Worm (Caenorhabditis elegans) whole organism, midembryonic: ENCODE measurements around the gene C29F5.8.

Experiments used
- T22C8.4 ChIP-seq: fragments of 200-800 bp; sonication (Bioruptor generic); IDR thresholded peaks from 2 replicates; pipeline ENCODE4 v1.3.6; 2022; ENCODE audit warnings: missing genetic modification characterization, missing compliant biosample characterization
- cog-1 ChIP-seq: sonication (generic microtip); optimal IDR thresholded peaks from 2 replicates; lab custom pipeline; 2016; ENCODE audit warnings: missing genetic modification characterization, missing compliant biosample characterization
- flt-1 ChIP-seq: fragments of 200-800 bp; sonication (Bioruptor generic); IDR thresholded peaks from 2 replicates; pipeline ENCODE4 v1.3.6; 2022; ENCODE audit warnings: missing genetic modification characterization, missing compliant biosample characterization
- klf-2 ChIP-seq: fragments of 200-800 bp; sonication (Bioruptor generic); conservative IDR thresholded peaks from 2 replicates; pipeline ENCODE4 v1.3.6; 2022; ENCODE audit warnings: missing genetic modification reagents, missing genetic modification characterization, missing compliant biosample characterization
- med-1 ChIP-seq: sonication (generic microtip); optimal IDR thresholded peaks from 2 replicates; lab custom pipeline; 2017; ENCODE audit warnings: missing genetic modification characterization, mild to moderate bottlenecking, missing compliant biosample characterization, antibody characterized with exemption, missing genetic modification reagents; ENCODE audit not compliant: insufficient read depth
- ref-1 ChIP-seq: fragments of 200-800 bp; sonication (Bioruptor generic); conservative IDR thresholded peaks from 2 replicates; pipeline ENCODE4 v1.3.6; 2022; ENCODE audit warnings: missing genetic modification reagents, missing genetic modification characterization, missing compliant biosample characterization
- tab-1 ChIP-seq: fragments of 200-800 bp; sonication (Bioruptor generic); IDR thresholded peaks from 2 replicates; pipeline ENCODE4 v1.3.6; 2022; ENCODE audit warnings: missing genetic modification characterization, missing compliant biosample characterization
- ztf-23 ChIP-seq: fragments of 200-800 bp; sonication (Bioruptor generic); IDR thresholded peaks from 2 replicates; pipeline ENCODE4 v1.3.6; 2022; ENCODE audit warnings: missing genetic modification reagents, missing genetic modification characterization, missing compliant biosample characterization
- ztf-29 ChIP-seq: fragments of 200-800 bp; sonication (Bioruptor generic); IDR thresholded peaks from 2 replicates; pipeline ENCODE4 v1.3.6; 2022; ENCODE audit warnings: missing genetic modification reagents, missing genetic modification characterization, missing compliant biosample characterization

DNA sequence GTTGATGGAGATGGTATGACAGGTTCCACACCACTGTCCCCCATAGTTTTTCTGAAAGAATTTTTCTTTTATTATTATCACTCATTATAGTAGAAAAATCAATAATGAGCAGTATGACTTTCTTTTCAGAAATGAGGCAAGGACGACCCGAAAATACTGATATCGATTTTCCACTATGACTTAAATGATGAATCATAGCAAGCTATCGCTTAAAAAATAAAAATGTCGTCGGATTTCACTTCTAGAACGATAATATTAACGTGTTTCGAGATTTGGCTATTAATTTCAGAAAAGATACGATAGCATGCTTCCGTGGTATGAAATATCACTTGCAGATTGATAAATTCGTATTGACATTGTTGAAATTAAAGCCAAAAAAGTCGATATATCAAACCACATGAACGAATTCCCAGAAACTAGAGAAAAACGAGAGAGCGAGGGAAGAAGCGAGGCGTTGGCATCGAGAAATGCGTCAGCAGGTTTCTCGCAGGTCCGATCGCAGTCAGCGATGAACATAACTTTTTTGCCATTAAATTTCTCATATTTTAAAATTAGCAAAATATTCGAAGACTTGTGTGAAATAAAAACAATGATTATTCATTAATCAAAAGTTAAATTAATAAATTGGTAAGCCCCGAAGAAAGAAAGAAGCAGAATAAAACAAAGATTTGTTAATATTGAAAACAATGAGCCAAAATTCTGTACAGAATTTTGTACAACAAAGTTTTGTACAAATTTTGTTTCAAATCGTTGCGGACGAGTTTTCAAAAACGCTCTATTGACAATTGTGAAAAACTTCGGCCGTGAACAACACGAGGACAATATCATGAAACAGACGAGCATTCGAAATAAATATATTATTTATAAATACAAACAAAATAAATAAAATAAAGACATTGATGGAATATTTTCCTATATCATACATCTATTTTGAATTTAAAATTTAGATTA lies 49.4 kb downstream of the C29F5.8 start, which contains the start of gene C32D5.11:
- no peak for TF ChIP-seq klf-2 (GFP tag; lab: Robert Waterston, UW)
- TF ChIP-seq med-1 (GFP tag; lab: Kevin White, UChicago), result peak; percentile 18
- TF ChIP-seq flt-1 (GFP tag; lab: Robert Waterston, UW), result no peak
- no peak for TF ChIP-seq ztf-29
- TF ChIP-seq ztf-23, result 0 out of 2 replicates have a peak, but pooled peaks have one; percentile 31
- peak; percentile 7; the same call in 1 of the 2 replicates for TF ChIP-seq T22C8.4 (GFP tag; lab: Robert Waterston, UW)
- TF ChIP-seq cog-1 (tag; lab: Kevin White, UChicago), result no peak
- no peak for TF ChIP-seq ref-1
- TF ChIP-seq tab-1 (GFP tag; lab: Robert Waterston, UW), result no peak
